Worm (Caenorhabditis elegans): ENCODE data around the gene bath-23.

bath-23 gene

ce11 chrII:3402854-3403253 is 31.7 kb downstream of the bath-23 start, which contains the start of gene nep-10:
Gene nep-10, minus strand, starts transcription at chrII:3402954.
- TF ChIP-seq mls-2 (tag; optimal IDR thresholded peaks at IDR 0.05) (no peak), mep-1 (tag; optimal IDR thresholded peaks at IDR 0.05) (no peak), cnd-1 (tag; optimal IDR thresholded peaks at IDR 0.05) (no peak), lsy-2 (tag; optimal IDR thresholded peaks at IDR 0.05) (no peak), ceh-83 (GFP tag; optimal IDR thresholded peaks at IDR 0.05) (no peak), blmp-1 (tag; optimal IDR thresholded peaks at IDR 0.05) (no peak), zip-8 (tag; optimal IDR thresholded peaks at IDR 0.05) (no peak), bed-3 (GFP tag; optimal IDR thresholded peaks at IDR 0.05) (no peak), ztf-11 (tag; optimal IDR thresholded peaks at IDR 0.05) (no peak), snpc-4 (tag; optimal IDR thresholded peaks at IDR 0.05) (no peak), unc-39 (tag; optimal IDR thresholded peaks at IDR 0.05) (no peak), sptf-1 (tag; optimal IDR thresholded peaks at IDR 0.05) (no peak), elt-3 (tag; optimal IDR thresholded peaks at IDR 0.05) (no peak), lin-32 (GFP tag; optimal IDR thresholded peaks at IDR 0.05) (no peak), ceh-43 (GFP tag; optimal IDR thresholded peaks at IDR 0.05) (no peak), lin-13 (tag; optimal IDR thresholded peaks at IDR 0.05) (no peak), flh-1 (GFP tag; optimal IDR thresholded peaks at IDR 0.05) (no peak), M03D4.4 (tag; optimal IDR thresholded peaks at IDR 0.05) (no peak), nhr-237 (tag; optimal IDR thresholded peaks at IDR 0.05) (no peak)

- TF ChIP-seq ham-2 (GFP tag; optimal IDR thresholded peaks at IDR 0.05) (no peak), ztf-11 (tag; optimal IDR thresholded peaks at IDR 0.05) (no peak)
These were observed 32.4 kb downstream of the bath-23 start, which contains the start of gene nep-8 for ce11 chrII:3403535-3403934. Gene nep-8, plus strand, starts transcription at chrII:3403835.

ce11 chrII:3414383-3414910 is 43.3 kb downstream of the bath-23 start, which contains the start of the genes F18A12.7 and F18A12.2:
Gene F18A12.7, minus strand, starts transcription at chrII:3414483.
Gene F18A12.2, plus strand, starts transcription at chrII:3414860.
- no peak for TF ChIP-seq unc-120 (tag; optimal IDR thresholded peaks at IDR 0.05; ENCODE audit: poor library complexity, severe bottlenecking)
- no peak for TF ChIP-seq nhr-2 (tag; optimal IDR thresholded peaks at IDR 0.05)
- no peak for TF ChIP-seq lin-13 (tag; optimal IDR thresholded peaks at IDR 0.05)

ce11 chrII:3416528-3416927 is 45.4 kb downstream of the bath-23 start, which contains the start of gene nep-6:
Gene nep-6, plus strand, starts transcription at chrII:3416828.
- TF ChIP-seq pha-4 (tag; optimal IDR thresholded peaks at IDR 0.05) (no peak), mep-1 (tag; optimal IDR thresholded peaks at IDR 0.05) (no peak), tbx-8 (GFP tag; optimal IDR thresholded peaks at IDR 0.05) (no peak), sem-2 (GFP tag; optimal IDR thresholded peaks at IDR 0.05) (no peak), lin-13 (tag; optimal IDR thresholded peaks at IDR 0.05) (no peak), lsy-2 (tag; optimal IDR thresholded peaks at IDR 0.05) (no peak), drap-1 (GFP tag; optimal IDR thresholded peaks at IDR 0.05) (no peak), snpc-4 (tag; optimal IDR thresholded peaks at IDR 0.05) (no peak), ceh-39 (tag; optimal IDR thresholded peaks at IDR 0.05) (no peak), ceh-43 (GFP tag; optimal IDR thresholded peaks at IDR 0.05) (no peak), ceh-83 (GFP tag; optimal IDR thresholded peaks at IDR 0.05) (no peak), unc-120 (tag; optimal IDR thresholded peaks at IDR 0.05; ENCODE audit: poor library complexity, severe bottlenecking) (no peak), cnd-1 (tag; optimal IDR thresholded peaks at IDR 0.05) (no peak), ham-2 (GFP tag; optimal IDR thresholded peaks at IDR 0.05) (no peak), mls-2 (tag; optimal IDR thresholded peaks at IDR 0.05) (no peak), mab-5 (tag; optimal IDR thresholded peaks at IDR 0.05) (no peak)
